Worm (Caenorhabditis elegans) whole organism, L1 larva: Measurements from ENCODE around the gene ssu-1.

Experiments used
- C04F5.9 ChIP-seq: sonication (generic microtip); optimal IDR thresholded peaks from 2 replicates; lab custom pipeline; 2016; ENCODE audit warnings: missing genetic modification characterization, missing compliant biosample characterization
- C34B4.2 ChIP-seq: sonication (generic microtip); optimal IDR thresholded peaks from 2 replicates; lab custom pipeline; 2017; ENCODE audit warnings: mild to moderate bottlenecking, missing genetic modification characterization, missing compliant biosample characterization
- F16B12.6 ChIP-seq: fragments of 150-350 bp; optimal IDR thresholded peaks from 2 replicates; lab custom pipeline; 2014; ENCODE audit warnings: missing biosample characterization, missing genetic modification characterization
- Y116A8C.19 ChIP-seq: sonication (generic microtip); optimal IDR thresholded peaks from 2 replicates; lab custom pipeline; 2016; ENCODE audit warnings: missing compliant biosample characterization, missing genetic modification characterization, borderline replicate concordance
- ama-1 ChIP-seq: fragments of 150-350 bp; optimal IDR thresholded peaks from 2 replicates; lab custom pipeline; 2014
- ceh-8 ChIP-seq: fragments of 200-800 bp; sonication (Bioruptor generic); optimal IDR thresholded peaks from 2 replicates; lab custom pipeline; 2018; ENCODE audit warnings: mild to moderate bottlenecking, missing genetic modification characterization, moderate library complexity, missing compliant biosample characterization
- ceh-90 ChIP-seq: sonication (generic microtip); optimal IDR thresholded peaks from 2 replicates; lab custom pipeline; 2016; ENCODE audit warnings: missing genetic modification characterization, missing compliant biosample characterization
- dpl-1 ChIP-seq, 3 experiments: fragments of 150-350 bp in 2 of 3; sonication (generic microtip) in 1 of 3; optimal IDR thresholded peaks; 2 replicates each; lab custom pipeline; 2014 to 2017; ENCODE audit warnings: missing biosample characterization in 3 of 3, missing genetic modification characterization in 3 of 3, missing genetic modification reagents in 3 of 3
- dsc-1 ChIP-seq: sonication (generic microtip); optimal IDR thresholded peaks from 2 replicates; lab custom pipeline; 2016; ENCODE audit warnings: mild to moderate bottlenecking, missing genetic modification characterization, missing compliant biosample characterization
- efl-1 ChIP-seq, 4 experiments: fragments of 150-350 bp; optimal IDR thresholded peaks in 3 of 4; peaks in 1 of 4; 1 replicate in 1 of 4; 2 replicates in 3 of 4; lab custom pipeline; 2014; ENCODE audit warnings: missing biosample characterization in 2 of 4, missing genetic modification characterization in 2 of 4, missing genetic modification reagents in 2 of 4
- egl-27 ChIP-seq, 2 experiments: fragments of 150-350 bp in 1 of 2; sonication (generic microtip); optimal IDR thresholded peaks; 3 replicates each; lab custom pipeline; 2017 to 2018; ENCODE audit warnings: missing biosample characterization in 2 of 2, missing genetic modification characterization in 2 of 2, missing genetic modification reagents in 2 of 2
- elt-2 ChIP-seq: sonication (generic microtip); optimal IDR thresholded peaks from 2 replicates; lab custom pipeline; 2016; ENCODE audit warnings: missing genetic modification characterization, mild to moderate bottlenecking, inconsistent platforms, missing compliant biosample characterization, missing genetic modification reagents
- ets-5 ChIP-seq: fragments of 200-800 bp; sonication (Bioruptor generic); IDR thresholded peaks from 2 replicates; pipeline ENCODE4 v1.3.6; 2022; ENCODE audit warnings: missing genetic modification characterization, missing compliant biosample characterization
- fkh-8 ChIP-seq: sonication (generic microtip); optimal IDR thresholded peaks from 2 replicates; lab custom pipeline; 2016; ENCODE audit warnings: mild to moderate bottlenecking, missing genetic modification characterization, missing compliant biosample characterization
- fos-1 ChIP-seq: fragments of 150-350 bp; optimal IDR thresholded peaks from 2 replicates; lab custom pipeline; 2014; ENCODE audit warnings: missing biosample characterization, missing genetic modification characterization
- grh-1 ChIP-seq: fragments of 200-800 bp; sonication (Bioruptor generic); IDR thresholded peaks from 2 replicates; pipeline ENCODE4 v1.3.6; 2022; ENCODE audit warnings: missing genetic modification reagents, missing genetic modification characterization, missing compliant biosample characterization
- hpl-2 ChIP-seq: fragments of 150-350 bp; optimal IDR thresholded peaks from 2 replicates; lab custom pipeline; 2014; ENCODE audit warnings: missing biosample characterization, missing genetic modification reagents, missing genetic modification characterization
- isw-1 ChIP-seq: fragments of 200-800 bp; sonication (Bioruptor generic); IDR thresholded peaks from 2 replicates; pipeline ENCODE4 v1.3.6; 2022; ENCODE audit warnings: missing genetic modification characterization, missing compliant biosample characterization
- lin-13 ChIP-seq: fragments of 150-350 bp; optimal IDR thresholded peaks from 2 replicates; lab custom pipeline; 2014; ENCODE audit warnings: missing biosample characterization, missing genetic modification reagents, missing genetic modification characterization
- lin-14 ChIP-seq: fragments of 200-800 bp; sonication (Bioruptor generic); optimal IDR thresholded peaks from 2 replicates; lab custom pipeline; 2018; ENCODE audit warnings: mild to moderate bottlenecking, missing genetic modification characterization, moderate library complexity, missing compliant biosample characterization
- lin-15B ChIP-seq: fragments of 150-350 bp; sonication (generic microtip); optimal IDR thresholded peaks from 3 replicates; lab custom pipeline; 2014; ENCODE audit warnings: missing biosample characterization, missing genetic modification characterization
- lin-35 ChIP-seq, 2 experiments: fragments of 150-350 bp; optimal IDR thresholded peaks; 2 replicates each; lab custom pipeline; 2014; ENCODE audit warnings: missing biosample characterization in 2 of 2, missing genetic modification characterization in 2 of 2, missing genetic modification reagents in 2 of 2
- lin-39 ChIP-seq: fragments of 150-350 bp; optimal IDR thresholded peaks from 2 replicates; lab custom pipeline; 2014; ENCODE audit warnings: missing biosample characterization, missing genetic modification reagents, missing genetic modification characterization
- lir-3 ChIP-seq: sonication (generic microtip); optimal IDR thresholded peaks from 2 replicates; lab custom pipeline; 2016; ENCODE audit warnings: mild to moderate bottlenecking, missing genetic modification characterization, moderate library complexity, missing compliant biosample characterization; ENCODE audit not compliant: poor library complexity
- mab-9 ChIP-seq: fragments of 200-800 bp; sonication (Bioruptor generic); IDR thresholded peaks from 2 replicates; pipeline ENCODE4 v1.3.6; 2022; ENCODE audit warnings: missing genetic modification reagents, missing genetic modification characterization, missing compliant biosample characterization
- mef-2 ChIP-seq: fragments of 150-350 bp; optimal IDR thresholded peaks from 2 replicates; lab custom pipeline; 2014; ENCODE audit warnings: missing biosample characterization, missing genetic modification characterization
- nhr-11 ChIP-seq: fragments of 150-350 bp; optimal IDR thresholded peaks from 2 replicates; lab custom pipeline; 2014; ENCODE audit warnings: missing biosample characterization, missing genetic modification characterization
- nhr-12 ChIP-seq: sonication (generic microtip); optimal IDR thresholded peaks from 2 replicates; lab custom pipeline; 2017; ENCODE audit warnings: missing biosample characterization, missing genetic modification characterization
- nhr-20 ChIP-seq: sonication (generic microtip); optimal IDR thresholded peaks from 2 replicates; lab custom pipeline; 2016; ENCODE audit warnings: mild to moderate bottlenecking, missing genetic modification characterization, missing compliant biosample characterization
- nhr-47 ChIP-seq: sonication (generic microtip); optimal IDR thresholded peaks from 2 replicates; lab custom pipeline; 2016; ENCODE audit warnings: mild to moderate bottlenecking, missing genetic modification characterization, moderate library complexity, missing compliant biosample characterization
- nhr-71 ChIP-seq: sonication (generic microtip); optimal IDR thresholded peaks from 2 replicates; lab custom pipeline; 2016; ENCODE audit warnings: mild to moderate bottlenecking, missing genetic modification characterization, moderate library complexity, missing compliant biosample characterization
- nhr-84 ChIP-seq: sonication (generic microtip); optimal IDR thresholded peaks from 2 replicates; lab custom pipeline; 2017; ENCODE audit warnings: missing biosample characterization, missing genetic modification characterization
- nhr-85 ChIP-seq: sonication (generic microtip); peaks from one replicate; lab custom pipeline; 2016; ENCODE audit warnings: missing genetic modification characterization, inconsistent platforms, missing compliant biosample characterization
- pag-3 ChIP-seq: sonication (generic microtip); optimal IDR thresholded peaks from 2 replicates; lab custom pipeline; 2017; ENCODE audit warnings: missing genetic modification characterization, mild to moderate bottlenecking, missing compliant biosample characterization, antibody characterized with exemption, borderline replicate concordance; ENCODE audit not compliant: insufficient read depth
- pax-3 ChIP-seq: fragments of 200-800 bp; sonication (Bioruptor generic); optimal IDR thresholded peaks from 2 replicates; lab custom pipeline; 2018; ENCODE audit warnings: mild to moderate bottlenecking, missing genetic modification characterization, moderate library complexity, missing compliant biosample characterization
- rnt-1 ChIP-seq: sonication (generic microtip); optimal IDR thresholded peaks from 2 replicates; lab custom pipeline; 2016; ENCODE audit warnings: mild to moderate bottlenecking, missing genetic modification characterization, moderate library complexity, missing compliant biosample characterization
- snpc-4 ChIP-seq: fragments of 150-350 bp; optimal IDR thresholded peaks from 2 replicates; lab custom pipeline; 2014; ENCODE audit warnings: missing biosample characterization, missing genetic modification characterization
- snu-23 ChIP-seq: sonication (generic microtip); optimal IDR thresholded peaks from 2 replicates; lab custom pipeline; 2016; ENCODE audit warnings: missing genetic modification characterization, missing compliant biosample characterization
- sox-4 ChIP-seq: sonication (generic microtip); optimal IDR thresholded peaks from 2 replicates; lab custom pipeline; 2016; ENCODE audit warnings: missing genetic modification characterization, missing compliant biosample characterization
- sptf-1 ChIP-seq: fragments of 150-350 bp; optimal IDR thresholded peaks from 2 replicates; lab custom pipeline; 2014; ENCODE audit warnings: missing biosample characterization, missing genetic modification characterization
- swsn-7 ChIP-seq: sonication (generic microtip); optimal IDR thresholded peaks from 2 replicates; lab custom pipeline; 2016; ENCODE audit warnings: missing genetic modification characterization, missing compliant biosample characterization
- tbx-2 ChIP-seq: sonication (generic microtip); optimal IDR thresholded peaks from 2 replicates; lab custom pipeline; 2016; ENCODE audit warnings: missing genetic modification characterization, missing compliant biosample characterization
- tlp-1 ChIP-seq: fragments of 150-350 bp; optimal IDR thresholded peaks from 2 replicates; lab custom pipeline; 2014; ENCODE audit warnings: missing biosample characterization, missing genetic modification characterization
- unc-130 ChIP-seq: fragments of 150-350 bp; optimal IDR thresholded peaks from 2 replicates; lab custom pipeline; 2017; ENCODE audit warnings: missing biosample characterization, missing genetic modification characterization, inconsistent platforms
- unc-30 ChIP-seq: sonication (generic microtip); optimal IDR thresholded peaks from 2 replicates; lab custom pipeline; 2017; ENCODE audit warnings: missing biosample characterization, missing genetic modification characterization
- zip-4 ChIP-seq: fragments of 200-800 bp; sonication (Bioruptor generic); optimal IDR thresholded peaks from 2 replicates; lab custom pipeline; 2018; ENCODE audit warnings: mild to moderate bottlenecking, missing genetic modification characterization, moderate library complexity, missing compliant biosample characterization
- ztf-11 ChIP-seq, 2 experiments: sonication (generic microtip); optimal IDR thresholded peaks; 2 replicates each; lab custom pipeline; 2016 to 2017; ENCODE audit warnings: missing genetic modification characterization in 2 of 2, missing biosample characterization in 1 of 2, missing compliant biosample characterization in 1 of 2
- ztf-4 ChIP-seq: fragments of 150-350 bp; optimal IDR thresholded peaks from 2 replicates; lab custom pipeline; 2014; ENCODE audit warnings: missing biosample characterization, missing genetic modification characterization

The ssu-1 gene

DNA sequence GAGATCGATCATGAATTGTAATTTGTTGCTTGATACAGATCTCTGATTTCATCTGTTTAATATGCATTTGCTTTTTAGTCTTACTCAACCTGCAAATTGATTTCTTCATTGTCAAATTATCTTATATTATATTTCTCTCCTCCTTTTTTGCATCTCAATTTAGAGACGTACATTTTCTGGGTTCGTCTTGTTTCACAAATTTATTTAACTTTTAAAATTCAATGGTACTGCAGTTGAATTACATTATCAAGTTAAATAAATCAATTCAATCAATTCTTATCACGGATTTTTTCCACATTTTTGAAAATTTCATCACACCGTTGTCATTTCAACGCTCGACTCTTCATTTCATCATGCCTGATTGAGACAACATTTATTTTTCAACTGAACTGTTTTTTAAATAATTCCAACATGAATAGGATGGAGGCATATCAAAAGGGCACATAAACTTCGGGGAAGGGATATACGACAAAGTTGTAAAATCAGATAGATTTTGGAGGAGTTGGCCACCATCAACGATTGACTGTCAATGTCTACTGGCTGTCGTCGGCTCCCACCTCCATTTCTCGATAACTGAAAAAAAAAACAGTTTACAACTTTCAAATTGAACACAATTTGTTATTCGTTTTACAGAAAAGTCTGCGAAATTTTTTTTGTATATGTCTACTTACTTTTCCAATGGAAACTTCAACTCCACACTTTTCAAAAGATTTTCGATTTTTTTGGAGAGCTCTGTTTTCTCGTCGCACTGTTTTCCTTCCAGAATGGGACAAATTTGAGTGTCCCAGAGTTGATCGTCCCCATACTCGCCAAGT lies 29.4 kb upstream of the ssu-1 start:
- TF ChIP-seq fos-1 (tag; lab: Kevin White, UChicago) = no peak
- no peak for TF ChIP-seq pax-3
- TF ChIP-seq rnt-1 = no peak
- TF ChIP-seq ama-1 = peak; percentile 63
- no peak for TF ChIP-seq nhr-85 (tag; lab: Kevin White, UChicago)
- no peak for TF ChIP-seq lin-15B
- no peak for TF ChIP-seq unc-130 (tag; lab: Kevin White, UChicago)
- TF ChIP-seq nhr-12 (tag; lab: Kevin White, UChicago) = no peak
- no peak for TF ChIP-seq Y116A8C.19
- TF ChIP-seq tlp-1 (tag; lab: Kevin White, UChicago) = no peak
- no peak for TF ChIP-seq snpc-4 (tag; lab: Kevin White, UChicago)
- no peak for TF ChIP-seq fkh-8 (tag; lab: Kevin White, UChicago)
- TF ChIP-seq dsc-1 = no peak
- no peak for TF ChIP-seq ztf-11 (tag; optimal IDR thresholded peaks at IDR 0.05; lab: Kevin White, UChicago)
- peak; percentile 51 for TF ChIP-seq hpl-2
- no peak for TF ChIP-seq lin-13 (GFP tag; lab: Kevin White, UChicago)
- TF ChIP-seq swsn-7 = no peak
- no peak for TF ChIP-seq lin-39 (tag; lab: Kevin White, UChicago)
- no peak for TF ChIP-seq C34B4.2
- no peak for TF ChIP-seq F16B12.6 (tag; lab: Kevin White, UChicago)
- no peak for TF ChIP-seq pag-3 (tag; lab: Kevin White, UChicago)
- no peak for TF ChIP-seq isw-1 (GFP tag; lab: Robert Waterston, UW)
- no peak for TF ChIP-seq egl-27 (tag; optimal IDR thresholded peaks at IDR 0.05; lab: Kevin White, UChicago)
- TF ChIP-seq nhr-47 = no peak
- TF ChIP-seq sptf-1 (tag; lab: Kevin White, UChicago) = no peak
- TF ChIP-seq lir-3 (tag; lab: Kevin White, UChicago) = no peak
- no peak for TF ChIP-seq ztf-4 (tag; lab: Kevin White, UChicago)
- peak; percentile 73 for TF ChIP-seq elt-2 (tag; lab: Kevin White, UChicago)
- peak in 1 of 2 experiments; percentile 60 for TF ChIP-seq lin-35 (GFP tag; optimal IDR thresholded peaks at IDR 0.05; lab: Kevin White, UChicago)
- TF ChIP-seq efl-1 (optimal IDR thresholded peaks at IDR 0.05; lab: Kevin White, UChicago) = no peak
- peak in 1 of 2 experiments; percentile 59 for TF ChIP-seq efl-1 (GFP tag; optimal IDR thresholded peaks at IDR 0.05 in 1 of 2; lab: Kevin White, UChicago)
- TF ChIP-seq ets-5 = no peak
- TF ChIP-seq zip-4 (GFP tag; lab: Kevin White, UChicago) = no peak
- TF ChIP-seq ceh-90 (tag; lab: Kevin White, UChicago) = no peak
- no peak for TF ChIP-seq snu-23 (GFP tag; lab: Kevin White, UChicago)
- no peak for TF ChIP-seq lin-14 (GFP tag; lab: Kevin White, UChicago)
- no peak for TF ChIP-seq mef-2 (tag; lab: Kevin White, UChicago)
- TF ChIP-seq unc-30 = no peak
- TF ChIP-seq sox-4 = no peak
- peak; percentile 9 for TF ChIP-seq nhr-71 (tag; lab: Kevin White, UChicago)
- TF ChIP-seq, all 84 proteins: peak for 6

DNA sequence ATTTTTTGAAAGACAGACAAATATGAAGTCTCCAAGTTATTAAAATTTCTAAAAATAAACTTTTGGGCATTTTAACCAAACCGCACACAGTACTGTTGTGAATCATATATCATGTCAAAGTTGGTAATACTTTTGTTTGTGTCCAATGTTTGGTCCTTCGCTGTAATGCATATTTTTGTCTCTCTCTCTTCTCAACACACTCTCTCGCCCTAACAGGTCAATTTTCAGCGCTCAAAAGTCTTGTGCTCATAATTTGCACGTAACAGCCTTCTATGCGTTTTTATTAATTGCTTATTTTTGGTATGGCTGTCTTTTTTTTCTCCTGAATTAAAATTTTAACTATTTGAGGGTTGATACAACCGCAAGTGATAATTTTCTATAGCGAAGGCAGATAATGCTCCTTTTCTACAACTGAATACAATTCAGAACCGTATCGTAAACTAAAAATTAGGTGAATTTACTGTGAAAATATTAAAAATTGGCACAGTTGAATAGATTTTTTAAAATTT lies 28.8 kb upstream of the ssu-1 start:
- no peak for TF ChIP-seq C04F5.9 (tag; lab: Kevin White, UChicago)
- TF ChIP-seq dpl-1 (GFP tag; optimal IDR thresholded peaks at IDR 0.05; lab: Kevin White, UChicago) = no peak
- TF ChIP-seq nhr-12 (tag; lab: Kevin White, UChicago) = no peak
- TF ChIP-seq grh-1 = no peak
- TF ChIP-seq tbx-2 (tag; lab: Kevin White, UChicago) = no peak
- TF ChIP-seq mab-9 (GFP tag; lab: Robert Waterston, UW) = no peak
- no peak for TF ChIP-seq lin-39 (tag; lab: Kevin White, UChicago)
- TF ChIP-seq nhr-85 (tag; lab: Kevin White, UChicago) = no peak
- no peak for TF ChIP-seq lin-35 (GFP tag; optimal IDR thresholded peaks at IDR 0.05; lab: Kevin White, UChicago)
- TF ChIP-seq nhr-20 (tag; lab: Kevin White, UChicago) = no peak
- no peak for TF ChIP-seq nhr-84 (tag; lab: Kevin White, UChicago)
- TF ChIP-seq nhr-11 (tag; lab: Kevin White, UChicago) = no peak
- TF ChIP-seq ceh-8 = no peak
